Fruit fly (Drosophila melanogaster): ENCODE data around the gene Ubc87F.

The Ubc87F gene

dm6 chr3R:13716827-13717226 lies 1.1 kb downstream of the Ubc87F start (continued):
- no peak for TF ChIP-seq CG14667 (GFP tag; IDR thresholded peaks at IDR 0.05)
- 0 out of 2 replicates have a peak, but pooled peaks have one; percentile 12 for TF ChIP-seq dimm (GFP tag; IDR thresholded peaks at IDR 0.05)
- peak; percentile 63 for TF ChIP-seq Ptx1 (GFP tag; IDR thresholded peaks at IDR 0.05)
- peak; percentile 17 for TF ChIP-seq Sox102F (GFP tag; optimal IDR thresholded peaks at IDR 0.05)
- peak; percentile 95 for TF ChIP-seq Med (GFP tag)
- peak; percentile 27; the same call in 1 of the 2 replicates for TF ChIP-seq gt (GFP tag; IDR thresholded peaks at IDR 0.05)
- TF ChIP-seq CG14441 (GFP tag; IDR thresholded peaks at IDR 0.05): peak; percentile 47
- TF ChIP-seq Hmr (GFP tag; optimal IDR thresholded peaks at IDR 0.05): no peak
- TF ChIP-seq cad (GFP tag; optimal IDR thresholded peaks at IDR 0.05): no peak
- TF ChIP-seq dysf (GFP tag; IDR thresholded peaks at IDR 0.05): peak; percentile 44; the same call in 1 of the 3 replicates
- no peak for TF ChIP-seq Oaz (GFP tag; IDR thresholded peaks at IDR 0.05)
- no peak for TF ChIP-seq bcd (GFP tag; optimal IDR thresholded peaks at IDR 0.05)
- TF ChIP-seq lab (GFP tag; optimal IDR thresholded peaks at IDR 0.05): no peak
- TF ChIP-seq CG2875 (GFP tag; optimal IDR thresholded peaks at IDR 0.05): peak; percentile 31
- no peak for TF ChIP-seq CG16779 (GFP tag; IDR thresholded peaks at IDR 0.05)
- peak; percentile 55 for TF ChIP-seq Aef1 (GFP tag; IDR thresholded peaks at IDR 0.05)
- peak; percentile 94 for TF ChIP-seq Drgx (GFP tag; IDR thresholded peaks at IDR 0.05)
- no peak for TF ChIP-seq prd (optimal IDR thresholded peaks at IDR 0.05)
- peak; percentile 60; the same call in 2 of the 3 replicates for TF ChIP-seq prd (GFP tag; IDR thresholded peaks at IDR 0.05)
- TF ChIP-seq bab2 (GFP tag; optimal IDR thresholded peaks at IDR 0.05): peak; percentile 74
- peak; percentile 12 for TF ChIP-seq CG12391 (tag; optimal IDR thresholded peaks at IDR 0.05)
- TF ChIP-seq pb (GFP tag; optimal IDR thresholded peaks at IDR 0.05): peak; percentile 44
- TF ChIP-seq ATbp (GFP tag; optimal IDR thresholded peaks at IDR 0.05): peak; percentile 24
- TF ChIP-seq row (GFP tag; IDR thresholded peaks at IDR 0.05): peak; percentile 46; the same call in 2 of the 3 replicates
- peak; percentile 59 for TF ChIP-seq Antp (GFP tag; optimal IDR thresholded peaks at IDR 0.05)
- TF ChIP-seq Eip74EF (GFP tag; optimal IDR thresholded peaks at IDR 0.05): peak in 1 of 2 experiments; percentile 17
- 0 out of 2 replicates have a peak, but pooled peaks have one; percentile 15 for TF ChIP-seq CG10959 (GFP tag; IDR thresholded peaks at IDR 0.05)
- TF ChIP-seq CG1647 (GFP tag; optimal IDR thresholded peaks at IDR 0.05): peak; percentile 32
- peak; percentile 63; the same call in 1 of the 3 replicates for TF ChIP-seq so (GFP tag; IDR thresholded peaks at IDR 0.05)
- TF ChIP-seq sug (tag; optimal IDR thresholded peaks at IDR 0.05): no peak
- TF ChIP-seq Neu2 (GFP tag; optimal IDR thresholded peaks at IDR 0.05; ENCODE audit: borderline replicate concordance): no peak
- peak; percentile 11 for TF ChIP-seq Oli (tag; optimal IDR thresholded peaks at IDR 0.05)
- 0 out of 2 replicates have a peak, but pooled peaks have one; percentile 48 for TF ChIP-seq CG32772 (GFP tag; IDR thresholded peaks at IDR 0.05)
- TF ChIP-seq HLHmδ (GFP tag; optimal IDR thresholded peaks at IDR 0.05): no peak
- TF ChIP-seq CG1603 (tag; optimal IDR thresholded peaks at IDR 0.05): peak; percentile 62
- TF ChIP-seq Nf-YA (GFP tag; IDR thresholded peaks at IDR 0.05): peak; percentile 46; the same call in 1 of the 2 replicates
- TF ChIP-seq klu (GFP tag; IDR thresholded peaks at IDR 0.05): no peak
- peak; percentile 68 for TF ChIP-seq vvl (GFP tag; IDR thresholded peaks at IDR 0.05)
- TF ChIP-seq pum (GFP tag; optimal IDR thresholded peaks at IDR 0.05): peak; percentile 17
- TF ChIP-seq Dek (tag; optimal IDR thresholded peaks at IDR 0.05): no peak
- no peak for TF ChIP-seq CG8478 (optimal IDR thresholded peaks at IDR 0.05)
- peak; percentile 41; the same call in 1 of the 2 replicates for TF ChIP-seq ranshi (GFP tag; IDR thresholded peaks at IDR 0.05)
- 0 out of 2 replicates have a peak, but pooled peaks have one; percentile 9 for TF ChIP-seq E2f1 (GFP tag; IDR thresholded peaks at IDR 0.05)
- TF ChIP-seq CG11504 (tag; optimal IDR thresholded peaks at IDR 0.05): peak; percentile 76
- no peak for TF ChIP-seq lov (optimal IDR thresholded peaks at IDR 0.05)
- no peak for TF ChIP-seq lov (GFP tag; IDR thresholded peaks at IDR 0.05)
- no peak for TF ChIP-seq hkb (optimal IDR thresholded peaks at IDR 0.05)
- peak; percentile 78 for TF ChIP-seq hkb (GFP tag; IDR thresholded peaks at IDR 0.05)
- TF ChIP-seq Elba2 (GFP tag; optimal IDR thresholded peaks at IDR 0.05): no peak
- no peak for TF ChIP-seq CG6791 (GFP tag; IDR thresholded peaks at IDR 0.05; ENCODE audit: partially characterized antibody)
- TF ChIP-seq CG10274 (GFP tag; optimal IDR thresholded peaks at IDR 0.05): no peak
- TF ChIP-seq tx (GFP tag; optimal IDR thresholded peaks at IDR 0.05): no peak

All from whole organism, embryonic.